Fruit fly (Drosophila melanogaster) whole organism, adult: ENCODE data around the gene Gyf.

Experiments
- CG14711 ChIP-seq: fragments of 200-800 bp; sonication (Bioruptor generic); optimal IDR thresholded peaks from 2 replicates; lab custom pipeline; 2018; ENCODE audit warnings: missing biosample characterization, mild to moderate bottlenecking, missing genetic modification characterization, moderate library complexity
- CG1620 ChIP-seq: fragments of 200-800 bp; sonication (Bioruptor generic); optimal IDR thresholded peaks from 2 replicates; lab custom pipeline; 2016; ENCODE audit warnings: missing biosample characterization, missing genetic modification characterization
- CG5204 ChIP-seq: fragments of 200-800 bp; sonication (Bioruptor generic); optimal IDR thresholded peaks from 2 replicates; lab custom pipeline; 2016; ENCODE audit warnings: missing biosample characterization, missing genetic modification characterization
- kay ChIP-seq: fragments of 200-800 bp; sonication (Bioruptor generic); peaks from one replicate; lab custom pipeline; 2016; ENCODE audit warnings: missing biosample characterization, missing genetic modification characterization, borderline replicate concordance

DNA sequence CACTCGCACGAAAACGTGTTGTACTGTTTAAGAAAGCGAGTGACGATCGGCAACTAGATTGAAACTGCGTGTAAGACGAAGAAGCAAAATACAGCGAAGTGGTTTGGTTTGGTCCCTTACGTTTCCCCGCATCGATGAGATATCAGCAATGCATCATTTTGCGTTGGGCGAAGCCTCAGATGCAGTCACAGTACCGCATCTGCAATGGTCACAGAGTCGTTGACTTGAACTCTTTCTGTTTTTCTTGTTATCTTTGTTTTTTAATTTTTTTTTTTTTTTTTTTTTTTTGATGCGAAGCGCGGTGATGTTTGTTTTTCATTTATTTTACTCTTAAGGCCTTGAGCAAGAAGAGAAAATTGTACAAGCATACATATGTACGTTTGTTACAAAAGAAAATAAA, 37.0 kb downstream of the Gyf start:
- no peak for TF ChIP-seq CG5204 (GFP tag; lab: Kevin White, UChicago)
- TF ChIP-seq kay, result no peak
- TF ChIP-seq CG14711 (tag; lab: Kevin White, UChicago), result no peak
- TF ChIP-seq CG1620 (GFP tag; lab: Kevin White, UChicago), result no peak
